Fruit fly (Drosophila melanogaster) whole organism, embryonic: Measurements from ENCODE around the gene CG15549.

ENCODE experiments used
- ATbp ChIP-seq: fragments of 200-800 bp; sonication (Bioruptor generic); optimal IDR thresholded peaks from 2 replicates; lab custom pipeline; 2017; ENCODE audit warnings: missing biosample characterization, mild to moderate bottlenecking, missing genetic modification characterization, missing genetic modification reagents
- Atf3 ChIP-seq: fragments of 200-800 bp; sonication (Bioruptor generic); optimal IDR thresholded peaks from 3 replicates; lab custom pipeline; 2016; ENCODE audit warnings: missing biosample characterization, missing genetic modification characterization
- Atf6 ChIP-seq: fragments of 200-800 bp; sonication (Bioruptor generic); IDR thresholded peaks from 2 replicates; pipeline ENCODE4 v1.3.6; 2022; ENCODE audit warnings: missing biosample characterization, missing genetic modification characterization
- B-H1 ChIP-seq: fragments of 200-800 bp; sonication (Bioruptor generic); IDR thresholded peaks from 3 replicates; pipeline ENCODE4 v1.3.6; 2022; ENCODE audit warnings: missing biosample characterization, missing genetic modification characterization
- Bteb2 ChIP-seq: fragments of 200-800 bp; sonication (Bioruptor generic); optimal IDR thresholded peaks from 2 replicates; lab custom pipeline; 2016; ENCODE audit warnings: missing biosample characterization, missing genetic modification characterization
- CG10321 ChIP-seq: fragments of 200-800 bp; sonication (Bioruptor generic); IDR thresholded peaks from 2 replicates; pipeline ENCODE4 v1.3.6; 2022; ENCODE audit warnings: missing biosample characterization, missing genetic modification characterization
- CG10979 ChIP-seq: fragments of 200-800 bp; sonication (Bioruptor generic); optimal IDR thresholded peaks from 2 replicates; lab custom pipeline; 2018; ENCODE audit warnings: missing biosample characterization, mild to moderate bottlenecking, missing genetic modification characterization, moderate library complexity
- CG17361 ChIP-seq: fragments of 200-800 bp; sonication (Bioruptor generic); IDR thresholded peaks from 3 replicates; pipeline ENCODE4 v1.3.6; 2022; ENCODE audit warnings: missing biosample characterization, missing genetic modification characterization
- CG18619 ChIP-seq: fragments of 200-800 bp; sonication (Bioruptor generic); optimal IDR thresholded peaks from 3 replicates; lab custom pipeline; 2017; ENCODE audit warnings: missing biosample characterization, mild to moderate bottlenecking, missing genetic modification characterization
- CG2712 ChIP-seq: fragments of 200-800 bp; optimal IDR thresholded peaks from 3 replicates; lab custom pipeline; 2019; ENCODE audit warnings: missing biosample characterization, mild to moderate bottlenecking, missing genetic modification characterization, moderate library complexity
- CG31365 ChIP-seq: fragments of 200-800 bp; sonication (Bioruptor generic); optimal IDR thresholded peaks from 2 replicates; lab custom pipeline; 2018; ENCODE audit warnings: missing biosample characterization, mild to moderate bottlenecking, missing genetic modification characterization
- CG3281 ChIP-seq: fragments of 200-800 bp; sonication (Bioruptor generic); optimal IDR thresholded peaks from 3 replicates; lab custom pipeline; 2017; ENCODE audit warnings: missing biosample characterization, mild to moderate bottlenecking, missing genetic modification characterization
- CG7271 ChIP-seq: fragments of 200-800 bp; sonication (Bioruptor generic); optimal IDR thresholded peaks from 2 replicates; lab custom pipeline; 2018; ENCODE audit warnings: missing biosample characterization, mild to moderate bottlenecking, missing genetic modification characterization, moderate library complexity
- CG7928 ChIP-seq: fragments of 200-800 bp; sonication (Bioruptor generic); optimal IDR thresholded peaks from 2 replicates; lab custom pipeline; 2017; ENCODE audit warnings: missing biosample characterization, mild to moderate bottlenecking, missing genetic modification characterization
- CG8359 ChIP-seq: fragments of 200-800 bp; sonication (Bioruptor generic); optimal IDR thresholded peaks from 2 replicates; lab custom pipeline; 2017; ENCODE audit warnings: missing biosample characterization, mild to moderate bottlenecking, missing genetic modification characterization, borderline replicate concordance
- CG8388 ChIP-seq: fragments of 200-800 bp; sonication (Bioruptor generic); optimal IDR thresholded peaks from 2 replicates; lab custom pipeline; 2019; ENCODE audit warnings: missing biosample characterization, mild to moderate bottlenecking, missing genetic modification characterization, moderate library complexity
- CG9437 ChIP-seq: fragments of 200-800 bp; sonication (Bioruptor generic); optimal IDR thresholded peaks from 2 replicates; lab custom pipeline; 2018; ENCODE audit warnings: missing biosample characterization, mild to moderate bottlenecking, missing genetic modification characterization
- CTCF ChIP-seq: fragments of 200-800 bp; sonication (Bioruptor generic); optimal IDR thresholded peaks from 2 replicates; lab custom pipeline; 2017; ENCODE audit warnings: missing biosample characterization, mild to moderate bottlenecking, missing genetic modification characterization, moderate library complexity
- CoRest ChIP-seq: fragments of 200-800 bp; sonication (Bioruptor generic); optimal IDR thresholded peaks from 3 replicates; lab custom pipeline; 2018; ENCODE audit warnings: missing biosample characterization, mild to moderate bottlenecking, missing genetic modification characterization, moderate library complexity
- CrebB ChIP-seq: fragments of 200-800 bp; sonication (Bioruptor generic); optimal IDR thresholded peaks from 3 replicates; lab custom pipeline; 2018; ENCODE audit warnings: missing biosample characterization, mild to moderate bottlenecking, missing genetic modification characterization
- Deaf1 ChIP-seq: fragments of 200-800 bp; optimal IDR thresholded peaks from 3 replicates; lab custom pipeline; 2019; ENCODE audit warnings: missing biosample characterization, mild to moderate bottlenecking, missing genetic modification characterization, moderate library complexity
- Dll ChIP-seq: fragments of 200-800 bp; sonication (Bioruptor generic); IDR thresholded peaks from 4 replicates; pipeline ENCODE4 v1.3.6; 2022; ENCODE audit warnings: missing biosample characterization, missing genetic modification characterization; ENCODE audit not compliant: partially characterized antibody
- E2f2 ChIP-seq: fragments of 200-800 bp; sonication (Bioruptor generic); IDR thresholded peaks from 2 replicates; pipeline ENCODE4 v1.3.6; 2022; ENCODE audit warnings: missing biosample characterization, missing genetic modification characterization
- Kr ChIP-seq: fragments of 200-800 bp; sonication (Bioruptor generic); optimal IDR thresholded peaks from 2 replicates; lab custom pipeline; 2017; ENCODE audit warnings: missing biosample characterization, mild to moderate bottlenecking, missing genetic modification characterization
- Med ChIP-seq: fragments of 200-800 bp; sonication (Bioruptor generic); peaks from one replicate; lab custom pipeline; 2016; ENCODE audit warnings: missing biosample characterization, missing genetic modification characterization, mild to moderate bottlenecking, inconsistent platforms, moderate library complexity
- Nf-YC ChIP-seq: fragments of 200-800 bp; optimal IDR thresholded peaks from 3 replicates; lab custom pipeline; 2019; ENCODE audit warnings: missing biosample characterization, mild to moderate bottlenecking, missing genetic modification characterization, moderate library complexity
- Sox102F ChIP-seq: fragments of 200-800 bp; sonication (Bioruptor generic); optimal IDR thresholded peaks from 2 replicates; lab custom pipeline; 2018; ENCODE audit warnings: missing biosample characterization, mild to moderate bottlenecking, missing genetic modification characterization, moderate library complexity
- TFAM ChIP-seq: fragments of 200-800 bp; sonication (Bioruptor generic); optimal IDR thresholded peaks from 2 replicates; lab custom pipeline; 2017; ENCODE audit warnings: missing biosample characterization, missing genetic modification characterization, inconsistent platforms
- aop ChIP-seq: fragments of 200-800 bp; sonication (Bioruptor generic); IDR thresholded peaks from 2 replicates; pipeline ENCODE4 v1.3.6; 2022; ENCODE audit warnings: missing biosample characterization, missing genetic modification characterization
- ase ChIP-seq: fragments of 200-800 bp; sonication (Bioruptor generic); IDR thresholded peaks from 3 replicates; pipeline ENCODE4 v1.3.6; 2022; ENCODE audit warnings: missing biosample characterization, missing genetic modification characterization
- az2 ChIP-seq: fragments of 200-800 bp; sonication (Bioruptor generic); optimal IDR thresholded peaks from 3 replicates; lab custom pipeline; 2016; ENCODE audit warnings: missing biosample characterization, missing genetic modification characterization
- bsh ChIP-seq, 2 experiments: fragments of 200-800 bp; sonication (Bioruptor generic); optimal IDR thresholded peaks; 2 replicates each; lab custom pipeline; 2017 to 2018; ENCODE audit warnings: mild to moderate bottlenecking in 2 of 2, missing biosample characterization in 2 of 2, missing genetic modification characterization in 2 of 2, moderate library complexity in 1 of 2
- cas ChIP-seq: fragments of 200-800 bp; sonication (Bioruptor generic); IDR thresholded peaks from 2 replicates; pipeline ENCODE4 v1.3.6; 2022; ENCODE audit warnings: missing biosample characterization, missing genetic modification characterization
- chn ChIP-seq: fragments of 200-800 bp; sonication (Bioruptor generic); optimal IDR thresholded peaks from 2 replicates; lab custom pipeline; 2016; ENCODE audit warnings: missing biosample characterization, missing genetic modification characterization
- esg ChIP-seq: fragments of 200-800 bp; sonication (Bioruptor generic); conservative IDR thresholded peaks from 2 replicates; pipeline ENCODE4 v1.3.6; 2022; ENCODE audit warnings: missing biosample characterization, missing genetic modification characterization
- fu2 ChIP-seq: fragments of 200-800 bp; sonication (Bioruptor generic); optimal IDR thresholded peaks from 2 replicates; lab custom pipeline; 2016; ENCODE audit warnings: missing biosample characterization, missing genetic modification characterization
- gsb ChIP-seq: fragments of 200-800 bp; sonication (Bioruptor generic); IDR thresholded peaks from 2 replicates; pipeline ENCODE4 v1.3.6; 2022; ENCODE audit warnings: missing biosample characterization, missing genetic modification characterization
- ind ChIP-seq: fragments of 200-800 bp; sonication (Bioruptor generic); optimal IDR thresholded peaks from 3 replicates; lab custom pipeline; 2016; ENCODE audit warnings: missing biosample characterization, missing genetic modification characterization
- kni ChIP-seq: fragments of 200-800 bp; sonication (Bioruptor generic); optimal IDR thresholded peaks from 3 replicates; lab custom pipeline; 2017; ENCODE audit warnings: mild to moderate bottlenecking, missing biosample characterization, missing genetic modification reagents, missing genetic modification characterization
- lbe ChIP-seq: fragments of 200-800 bp; sonication (Bioruptor generic); optimal IDR thresholded peaks from 2 replicates; lab custom pipeline; 2016; ENCODE audit warnings: missing biosample characterization, mild to moderate bottlenecking, missing genetic modification characterization
- nerfin-1 ChIP-seq: fragments of 200-800 bp; sonication (Bioruptor generic); optimal IDR thresholded peaks from 3 replicates; lab custom pipeline; 2019; ENCODE audit warnings: missing biosample characterization, mild to moderate bottlenecking, missing genetic modification characterization, moderate library complexity
- org-1 ChIP-seq: fragments of 200-800 bp; sonication (Bioruptor generic); optimal IDR thresholded peaks from 2 replicates; lab custom pipeline; 2017; ENCODE audit warnings: missing biosample characterization, missing genetic modification characterization
- phol ChIP-seq: fragments of 200-800 bp; sonication (Bioruptor generic); optimal IDR thresholded peaks from 3 replicates; lab custom pipeline; 2018; ENCODE audit warnings: missing biosample characterization, mild to moderate bottlenecking, missing genetic modification characterization, moderate library complexity
- salm ChIP-seq: fragments of 200-800 bp; sonication (Bioruptor generic); optimal IDR thresholded peaks from 2 replicates; lab custom pipeline; 2018; ENCODE audit warnings: missing biosample characterization, mild to moderate bottlenecking, missing genetic modification characterization
- scrt ChIP-seq: fragments of 200-800 bp; sonication (Bioruptor generic); optimal IDR thresholded peaks from 2 replicates; lab custom pipeline; 2018; ENCODE audit warnings: missing biosample characterization, mild to moderate bottlenecking, missing genetic modification characterization, moderate library complexity
- sqz ChIP-seq: fragments of 200-800 bp; sonication (Bioruptor generic); optimal IDR thresholded peaks from 3 replicates; lab custom pipeline; 2018; ENCODE audit warnings: missing biosample characterization, mild to moderate bottlenecking, missing genetic modification characterization
- stwl ChIP-seq: fragments of 200-800 bp; sonication (Bioruptor generic); optimal IDR thresholded peaks from 3 replicates; lab custom pipeline; 2018; ENCODE audit warnings: missing biosample characterization, mild to moderate bottlenecking, missing genetic modification characterization, moderate library complexity
- sug ChIP-seq: fragments of 200-800 bp; optimal IDR thresholded peaks from 2 replicates; lab custom pipeline; 2019; ENCODE audit warnings: missing biosample characterization, mild to moderate bottlenecking, missing genetic modification characterization, moderate library complexity
- tin ChIP-seq: fragments of 200-800 bp; sonication (Bioruptor generic); optimal IDR thresholded peaks from 3 replicates; lab custom pipeline; 2016; ENCODE audit warnings: missing biosample characterization, missing genetic modification characterization
- unc-4 ChIP-seq: fragments of 200-800 bp; sonication (Bioruptor generic); IDR thresholded peaks from 2 replicates; pipeline ENCODE4 v1.3.6; 2022; ENCODE audit warnings: missing biosample characterization, missing genetic modification characterization; ENCODE audit not compliant: partially characterized antibody
- vfl ChIP-seq: fragments of 200-800 bp; sonication (Bioruptor generic); optimal IDR thresholded peaks from 2 replicates; lab custom pipeline; 2016; ENCODE audit warnings: missing biosample characterization, missing genetic modification characterization
- zfh2 ChIP-seq: fragments of 200-800 bp; sonication (Bioruptor generic); optimal IDR thresholded peaks from 2 replicates; lab custom pipeline; 2016; ENCODE audit warnings: missing biosample characterization, missing genetic modification characterization

The CG15549 gene

DNA sequence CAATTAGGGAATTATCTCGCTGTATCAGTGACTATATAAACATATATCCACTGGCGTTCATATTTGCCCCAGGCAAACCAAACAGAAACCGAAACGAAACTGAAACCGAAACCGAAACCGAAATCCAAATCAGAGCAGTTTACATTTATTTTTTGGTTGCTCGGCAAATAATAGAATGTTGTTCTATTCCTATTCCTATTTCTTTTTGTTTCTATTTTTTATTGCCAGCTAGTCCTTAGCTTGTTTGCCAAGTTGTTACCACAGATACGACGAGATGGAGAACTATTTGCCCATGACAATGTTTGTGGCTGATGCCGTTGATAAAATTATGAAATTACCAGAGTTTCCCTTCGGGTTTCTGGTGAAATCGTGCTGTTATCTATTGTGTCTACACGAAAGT lies 17.4 kb downstream of the CG15549 start (continued):
- TF ChIP-seq nerfin-1 (tag; lab: Kevin White, UChicago) (peak; percentile 25), CG31365 (tag; lab: Kevin White, UChicago) (no peak), CrebB (tag; lab: Kevin White, UChicago) (peak; percentile 46), ATbp (peak; percentile 52), CG10979 (no peak), CG8359 (GFP tag; lab: Kevin White, UChicago) (peak; percentile 50), tin (GFP tag; lab: Kevin White, UChicago) (no peak), CoRest (peak; percentile 21), CTCF (no peak), CG10321 (GFP tag; lab: Robert Waterston, UW) (no peak), zfh2 (GFP tag; lab: Kevin White, UChicago) (no peak), esg (GFP tag; lab: Robert Waterston, UW) (no peak), gsb (GFP tag; lab: Robert Waterston, UW) (no peak), stwl (tag; lab: Kevin White, UChicago) (no peak), CG2712 (peak; percentile 43), unc-4 (no peak), salm (tag; lab: Kevin White, UChicago) (peak; percentile 2), E2f2 (GFP tag; lab: Robert Waterston, UW) (no peak), chn (GFP tag; lab: Kevin White, UChicago) (no peak), B-H1 (GFP tag; lab: Robert Waterston, UW) (no peak), ind (GFP tag; lab: Kevin White, UChicago) (no peak), vfl (GFP tag; lab: Kevin White, UChicago) (no peak), CG7271 (tag; lab: Kevin White, UChicago) (peak; percentile 42), CG17361 (0 out of 3 replicates have a peak, but pooled peaks have one; percentile 9), Sox102F (GFP tag; lab: Kevin White, UChicago) (peak; percentile 26), Nf-YC (no peak), sqz (peak; percentile 31), scrt (no peak), Bteb2 (no peak), Deaf1 (tag; lab: Kevin White, UChicago) (no peak), phol (no peak), cas (GFP tag; lab: Robert Waterston, UW) (no peak), CG18619 (GFP tag; lab: Kevin White, UChicago) (no peak), ase (no peak), org-1 (GFP tag; lab: Kevin White, UChicago) (no peak), Med (GFP tag; lab: Kevin White, UChicago) (peak; percentile 35), CG7928 (GFP tag; lab: Kevin White, UChicago) (no peak), sug (tag; lab: Kevin White, UChicago) (no peak), Dll (GFP tag; lab: Robert Waterston, UW) (no peak), fu2 (GFP tag; lab: Kevin White, UChicago) (no peak), Kr (GFP tag; lab: Kevin White, UChicago) (peak; percentile 83), kni (GFP tag; lab: Kevin White, UChicago) (peak; percentile 31), aop (GFP tag; lab: Robert Waterston, UW) (no peak), az2 (no peak), CG3281 (GFP tag; lab: Kevin White, UChicago) (no peak), bsh (GFP tag; optimal IDR thresholded peaks at IDR 0.05; lab: Kevin White, UChicago) (peak in 1 of 2 experiments; percentile 24), Atf3 (GFP tag; lab: Kevin White, UChicago) (no peak), lbe (GFP tag; lab: Kevin White, UChicago) (no peak), Atf6 (GFP tag; lab: Robert Waterston, UW) (no peak), CG8388 (GFP tag; lab: Kevin White, UChicago) (no peak), CG9437 (GFP tag; lab: Kevin White, UChicago) (no peak), TFAM (no peak)
